Fruit fly (Drosophila melanogaster): ENCODE data around the gene CG9396.

The CG9396 gene

DNA sequence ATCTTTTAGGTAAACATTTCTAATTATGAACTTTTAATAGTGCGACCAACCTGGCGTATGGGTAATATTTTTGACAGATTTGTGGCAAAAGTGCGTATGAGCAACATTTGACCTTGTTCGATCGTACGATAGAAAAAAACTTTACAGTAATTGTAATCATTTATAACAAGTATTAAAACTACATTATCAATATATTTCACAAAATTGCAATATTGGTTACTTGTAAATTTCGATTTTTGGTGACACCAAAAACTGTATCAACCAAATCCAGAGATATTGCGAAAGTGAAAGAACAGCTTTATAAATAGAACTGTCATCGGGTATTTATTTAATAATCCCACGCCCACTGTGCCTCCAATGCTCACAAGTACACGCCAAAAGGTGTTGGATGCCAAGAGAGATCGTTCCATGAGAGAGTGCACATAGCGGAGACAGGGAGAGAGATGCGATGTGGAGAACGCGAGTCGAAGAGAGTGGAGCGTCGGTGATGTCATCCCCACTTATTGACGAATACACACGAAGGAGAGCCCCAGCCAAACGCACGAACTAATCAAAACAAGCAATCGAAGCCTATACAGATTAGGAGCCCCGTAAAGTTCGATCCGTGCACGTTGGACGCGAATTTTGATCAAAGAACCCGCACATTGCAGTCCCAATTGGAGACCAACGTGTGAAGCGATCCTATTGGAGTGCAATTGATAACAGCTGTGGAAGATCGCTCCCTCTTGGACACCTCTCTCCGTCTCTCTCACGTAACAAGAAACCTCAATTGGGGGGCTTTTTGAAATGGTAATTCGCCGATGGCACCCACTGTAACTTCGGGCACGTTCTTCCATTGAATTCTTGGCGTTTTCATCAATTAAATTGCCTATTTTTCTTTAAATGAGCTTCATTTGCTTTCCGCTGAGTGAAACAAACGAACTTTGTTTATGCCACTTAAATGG lies 38.0 kb downstream of the CG9396 start (continued):
- no peak for TF ChIP-seq hbn (GFP tag; IDR thresholded peaks at IDR 0.05; ENCODE audit: partially characterized antibody)
- peak; percentile 78 for TF ChIP-seq CG4282 (GFP tag; optimal IDR thresholded peaks at IDR 0.05)
- TF ChIP-seq Fer3 (tag; optimal IDR thresholded peaks at IDR 0.05): peak; percentile 89
- TF ChIP-seq Hr39 (optimal IDR thresholded peaks at IDR 0.05): no peak
- TF ChIP-seq toy (GFP tag; IDR thresholded peaks at IDR 0.05): peak; percentile 58
- TF ChIP-seq crp (GFP tag; optimal IDR thresholded peaks at IDR 0.05): peak in 1 of 2 experiments; percentile 70
- peak; percentile 94 for TF ChIP-seq PHDP (tag; optimal IDR thresholded peaks at IDR 0.05)
- peak; percentile 92 for TF ChIP-seq mam (GFP tag; optimal IDR thresholded peaks at IDR 0.05)

DNA sequence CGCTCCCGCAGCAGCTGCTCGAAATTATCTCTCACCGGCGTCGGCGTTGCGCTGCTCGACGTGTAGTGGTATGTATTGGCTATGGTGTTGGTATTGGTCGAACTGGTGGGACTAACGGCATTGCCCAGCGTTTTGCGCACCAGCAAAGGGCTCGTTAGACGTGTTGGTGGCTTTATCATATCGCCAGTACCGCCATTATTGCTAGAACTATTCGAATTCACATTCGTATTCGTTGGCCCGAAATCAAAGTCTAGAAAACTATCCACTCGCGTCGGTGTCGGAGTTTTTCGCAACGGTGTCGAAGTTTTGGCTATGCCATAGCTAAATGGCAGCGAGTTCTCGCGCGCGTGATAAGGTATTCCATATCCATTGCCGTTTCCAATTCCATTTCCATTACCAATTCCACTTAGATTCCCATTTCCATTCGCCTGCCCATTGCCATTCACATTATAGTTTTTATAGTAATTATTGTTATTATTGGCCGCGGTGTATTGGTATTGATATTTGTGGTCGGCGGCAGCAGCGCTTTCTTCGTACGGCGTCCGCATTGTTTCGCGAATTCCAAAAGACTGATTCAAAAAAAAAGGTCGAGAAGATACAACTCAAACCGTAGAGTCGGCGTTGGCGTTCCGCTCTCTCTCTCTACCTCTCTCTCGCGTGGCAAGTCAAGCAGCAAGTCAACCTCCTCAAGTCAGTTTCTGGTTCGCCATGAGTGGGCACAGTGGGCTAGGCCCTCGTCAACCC lies 38.8 kb downstream of the CG9396 start, which contains the start of gene by:
Gene by, minus strand, starts transcription at position 575 of the 744 bp plus-strand sequence.
- no peak for TF ChIP-seq p53 (GFP tag; optimal IDR thresholded peaks at IDR 0.05)
- no peak for TF ChIP-seq CG10267 (tag; optimal IDR thresholded peaks at IDR 0.05)
- TF ChIP-seq Drgx (GFP tag; IDR thresholded peaks at IDR 0.05): no peak
- 0 out of 3 replicates have a peak, but pooled peaks have one; percentile 12 for TF ChIP-seq HLH4C (GFP tag; IDR thresholded peaks at IDR 0.05; ENCODE audit: partially characterized antibody)
- no peak for TF ChIP-seq peb (GFP tag; IDR thresholded peaks at IDR 0.05)
- TF ChIP-seq crp (GFP tag; optimal IDR thresholded peaks at IDR 0.05): no peak
- peak; percentile 51 for TF ChIP-seq Deaf1 (tag; optimal IDR thresholded peaks at IDR 0.05)
- TF ChIP-seq tll (GFP tag; optimal IDR thresholded peaks at IDR 0.05): no peak
- TF ChIP-seq CG13296 (GFP tag; optimal IDR thresholded peaks at IDR 0.05): no peak
- TF ChIP-seq bigmax (GFP tag; optimal IDR thresholded peaks at IDR 0.05): no peak
- TF ChIP-seq CG8765 (GFP tag; IDR thresholded peaks at IDR 0.05): no peak
- TF ChIP-seq CG17359 (tag; optimal IDR thresholded peaks at IDR 0.05): no peak
- TF ChIP-seq Dek (tag; optimal IDR thresholded peaks at IDR 0.05): no peak
- TF ChIP-seq vnd (GFP tag; IDR thresholded peaks at IDR 0.05; ENCODE audit: partially characterized antibody): no peak
- TF ChIP-seq dpn (GFP tag; optimal IDR thresholded peaks at IDR 0.05): no peak
- no peak for TF ChIP-seq gfzf (GFP tag; optimal IDR thresholded peaks at IDR 0.05)
- TF ChIP-seq CG2202 (tag; optimal IDR thresholded peaks at IDR 0.05): no peak
- peak; percentile 41 for TF ChIP-seq abd-A (tag; optimal IDR thresholded peaks at IDR 0.05)
- TF ChIP-seq Taf1 (GFP tag; IDR thresholded peaks at IDR 0.05): no peak
- TF ChIP-seq inv (GFP tag; IDR thresholded peaks at IDR 0.05; ENCODE audit: partially characterized antibody): no peak; the same call in 1 of the 2 replicates
- no peak for TF ChIP-seq pita (GFP tag; optimal IDR thresholded peaks at IDR 0.05)
- TF ChIP-seq chinmo (GFP tag; IDR thresholded peaks at IDR 0.05; ENCODE audit: partially characterized antibody): peak; percentile 83; the same call in 3 of the 4 replicates
- no peak for TF ChIP-seq CG8089 (GFP tag; optimal IDR thresholded peaks at IDR 0.05)
- peak; percentile 8; the same call in 1 of the 2 replicates for TF ChIP-seq tna (GFP tag; IDR thresholded peaks at IDR 0.05; ENCODE audit: partially characterized antibody)
- no peak for TF ChIP-seq CG10979 (tag; optimal IDR thresholded peaks at IDR 0.05)
- TF ChIP-seq CG11398 (GFP tag; optimal IDR thresholded peaks at IDR 0.05): no peak
- TF ChIP-seq sug (tag; optimal IDR thresholded peaks at IDR 0.05): peak; percentile 52
- no peak for TF ChIP-seq nerfin-1 (tag; optimal IDR thresholded peaks at IDR 0.05)
- peak; percentile 16 for TF ChIP-seq mirr (GFP tag; optimal IDR thresholded peaks at IDR 0.05)
- no peak for TF ChIP-seq oc (tag; optimal IDR thresholded peaks at IDR 0.05)
- TF ChIP-seq pfk (GFP tag; optimal IDR thresholded peaks at IDR 0.05): peak; percentile 19
- no peak for TF ChIP-seq zfh2 (GFP tag; optimal IDR thresholded peaks at IDR 0.05)
- no peak for TF ChIP-seq E2f2 (GFP tag; IDR thresholded peaks at IDR 0.05)
- TF ChIP-seq lilli (GFP tag; optimal IDR thresholded peaks at IDR 0.05): no peak
- no peak for TF ChIP-seq CG18599 (GFP tag; optimal IDR thresholded peaks at IDR 0.05)
- no peak for TF ChIP-seq CG3838 (GFP tag; optimal IDR thresholded peaks at IDR 0.05)
- no peak for TF ChIP-seq CoRest (tag; optimal IDR thresholded peaks at IDR 0.05)

Data from whole organism, embryonic.